Worm (Caenorhabditis elegans) whole organism, early embryonic: ENCODE measurements around the gene clec-150.

Source experiments
- B0310.2 ChIP-seq: sonication (generic microtip); optimal IDR thresholded peaks from 2 replicates; lab custom pipeline; 2016; ENCODE audit warnings: mild to moderate bottlenecking, missing genetic modification characterization, missing compliant biosample characterization
- F13C5.2 ChIP-seq: sonication (generic microtip); optimal IDR thresholded peaks from 2 replicates; lab custom pipeline; 2017; ENCODE audit warnings: mild to moderate bottlenecking, missing genetic modification characterization, inconsistent platforms, missing compliant biosample characterization
- aly-1 ChIP-seq: sonication (generic microtip); optimal IDR thresholded peaks from 2 replicates; lab custom pipeline; 2016; ENCODE audit warnings: missing genetic modification characterization, missing compliant biosample characterization
- ama-1 ChIP-seq: fragments of 150-350 bp; optimal IDR thresholded peaks from 2 replicates; lab custom pipeline; 2014
- ceh-13 ChIP-seq: fragments of 200-800 bp; sonication (Bioruptor generic); optimal IDR thresholded peaks from 2 replicates; lab custom pipeline; 2018; ENCODE audit warnings: mild to moderate bottlenecking, missing genetic modification characterization, missing compliant biosample characterization
- ceh-36 ChIP-seq: sonication (generic microtip); optimal IDR thresholded peaks from 2 replicates; lab custom pipeline; 2016; ENCODE audit warnings: missing genetic modification characterization, inconsistent platforms, missing compliant biosample characterization
- ets-7 ChIP-seq: sonication (generic microtip); optimal IDR thresholded peaks from 2 replicates; lab custom pipeline; 2016; ENCODE audit warnings: missing genotype, missing genetic modification characterization, missing compliant biosample characterization
- flt-1 ChIP-seq: fragments of 200-800 bp; sonication (Bioruptor generic); IDR thresholded peaks from 2 replicates; pipeline ENCODE4 v1.3.6; 2022; ENCODE audit warnings: missing genetic modification characterization, missing compliant biosample characterization
- hmbx-1 ChIP-seq: sonication (generic microtip); optimal IDR thresholded peaks from 2 replicates; lab custom pipeline; 2016; ENCODE audit warnings: mild to moderate bottlenecking, missing genetic modification characterization, missing compliant biosample characterization
- hmg-4 ChIP-seq: fragments of 200-800 bp; sonication (Bioruptor generic); optimal IDR thresholded peaks from 2 replicates; lab custom pipeline; 2018; ENCODE audit warnings: mild to moderate bottlenecking, missing genetic modification characterization, missing compliant biosample characterization
- hnd-1 ChIP-seq: sonication (generic microtip); optimal IDR thresholded peaks from 2 replicates; lab custom pipeline; 2016; ENCODE audit warnings: missing genetic modification characterization, missing compliant biosample characterization
- pes-1 ChIP-seq: fragments of 200-800 bp; sonication (Bioruptor generic); IDR thresholded peaks from 2 replicates; pipeline ENCODE4 v1.3.6; 2022; ENCODE audit warnings: missing genetic modification reagents, missing genetic modification characterization, missing compliant biosample characterization
- scrt-1 ChIP-seq: fragments of 200-800 bp; sonication (Bioruptor generic); IDR thresholded peaks from 2 replicates; pipeline ENCODE4 v1.3.6; 2022; ENCODE audit warnings: missing genetic modification characterization, missing compliant biosample characterization
- sea-1 ChIP-seq: fragments of 200-800 bp; sonication (Bioruptor generic); conservative IDR thresholded peaks from 2 replicates; pipeline ENCODE4 v1.3.6; 2022; ENCODE audit warnings: missing genetic modification characterization, missing compliant biosample characterization
- tbx-11 ChIP-seq: fragments of 200-800 bp; sonication (Bioruptor generic); IDR thresholded peaks from 2 replicates; pipeline ENCODE4 v1.3.6; 2022; ENCODE audit warnings: missing genetic modification characterization, missing compliant biosample characterization
- tbx-37 ChIP-seq: fragments of 200-800 bp; sonication (Bioruptor generic); conservative IDR thresholded peaks from 2 replicates; pipeline ENCODE4 v1.3.6; 2022; ENCODE audit warnings: missing genetic modification reagents, missing genetic modification characterization, missing compliant biosample characterization
- tra-4 ChIP-seq: sonication (generic microtip); optimal IDR thresholded peaks from 2 replicates; lab custom pipeline; 2017; ENCODE audit warnings: missing genetic modification characterization, missing compliant biosample characterization

The clec-150 gene

DNA sequence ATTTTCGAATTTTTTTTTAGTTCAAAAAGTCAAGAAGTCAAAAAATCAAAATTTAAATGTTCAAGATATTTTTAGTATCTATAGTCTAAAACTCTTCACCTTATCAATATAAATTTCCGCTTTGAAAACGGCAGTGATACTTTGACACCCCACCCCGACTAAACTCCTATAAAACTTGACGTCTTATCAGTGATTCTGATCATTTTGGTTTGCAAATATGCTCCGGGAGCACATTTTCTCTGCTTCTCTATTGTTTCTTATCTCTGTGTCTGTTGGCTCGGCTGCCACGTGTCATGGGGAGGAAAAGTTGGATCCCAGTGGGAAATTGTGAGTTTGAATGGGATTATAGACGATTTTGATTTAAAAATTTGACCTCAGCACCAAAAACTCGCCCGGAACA lies at the start of gene clec-150:
TSS of gene clec-150 (plus strand) at position 198 of the 400 bp plus-strand sequence.
- TF ChIP-seq ama-1 (lab: Kevin White, UChicago): no peak
- no peak for TF ChIP-seq pes-1 (GFP tag; lab: Robert Waterston, UW)
- no peak for TF ChIP-seq B0310.2 (tag; lab: Kevin White, UChicago)
- no peak for TF ChIP-seq hmbx-1
- no peak for TF ChIP-seq hnd-1 (tag; lab: Kevin White, UChicago)
- TF ChIP-seq F13C5.2: no peak
- TF ChIP-seq tra-4 (tag; lab: Kevin White, UChicago): no peak
- no peak for TF ChIP-seq hmg-4 (GFP tag; lab: Kevin White, UChicago)

DNA sequence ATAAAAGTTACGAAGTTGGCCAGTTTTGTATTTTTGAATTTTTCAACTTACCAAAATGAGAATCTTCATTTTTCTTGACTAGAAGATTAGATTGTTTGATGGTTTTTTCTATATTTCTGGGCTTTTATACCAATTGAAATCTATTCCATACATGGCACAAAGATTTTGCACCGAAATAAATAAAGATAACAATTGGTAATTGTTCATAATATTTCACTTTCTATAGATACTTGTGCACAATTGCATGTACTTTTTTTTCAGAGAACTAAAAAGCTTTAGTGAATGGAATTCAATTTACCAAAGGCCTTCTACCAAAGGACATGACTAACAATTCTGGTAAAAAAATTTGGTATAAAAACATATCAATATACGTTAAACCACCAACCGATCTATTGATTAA lies 48.0 kb upstream of the clec-150 start, which contains the start of the genes T12B5.15 and T12B5.14:
TSS of gene T12B5.15 (minus strand) at position 101 of the 400 bp plus-strand sequence.
TSS of gene T12B5.14 (plus strand) at position 321 of the 400 bp plus-strand sequence.
- no peak for TF ChIP-seq hmg-4 (GFP tag; lab: Kevin White, UChicago)
- TF ChIP-seq tbx-37 (GFP tag; lab: Robert Waterston, UW): no peak
- no peak for TF ChIP-seq tra-4 (tag; lab: Kevin White, UChicago)
- TF ChIP-seq ceh-36 (tag; lab: Kevin White, UChicago): no peak
- no peak for TF ChIP-seq ama-1 (lab: Kevin White, UChicago)
- TF ChIP-seq sea-1: no peak
- TF ChIP-seq hnd-1 (tag; lab: Kevin White, UChicago): no peak
- TF ChIP-seq scrt-1 (GFP tag; lab: Robert Waterston, UW): no peak
- TF ChIP-seq aly-1 (tag; lab: Kevin White, UChicago): no peak
- no peak for TF ChIP-seq flt-1
- TF ChIP-seq hmbx-1: no peak
- no peak for TF ChIP-seq F13C5.2
- TF ChIP-seq B0310.2 (tag; lab: Kevin White, UChicago): no peak
- no peak for TF ChIP-seq ets-7 (tag; lab: Kevin White, UChicago)

DNA sequence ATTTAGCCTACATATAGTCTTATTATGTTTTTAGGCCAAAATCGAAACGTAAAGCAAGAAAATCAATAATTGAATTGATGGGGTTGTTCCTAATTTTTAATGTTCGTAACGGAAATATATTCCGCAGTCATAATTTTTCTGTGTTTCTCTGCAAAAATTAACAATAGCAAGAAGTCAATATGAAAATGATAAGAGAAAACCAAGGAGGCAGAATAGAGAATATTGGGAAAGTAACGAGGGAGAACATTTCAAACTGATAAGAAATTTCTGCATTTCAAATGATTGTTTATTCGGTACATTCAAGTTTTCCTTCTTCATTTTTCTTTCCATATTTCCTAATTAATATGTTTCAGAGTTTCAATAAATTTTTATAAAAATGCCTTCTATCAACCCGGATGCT lies 46.5 kb upstream of the clec-150 start, which contains the start of gene fbxa-54:
TSS of gene fbxa-54 (plus strand) at position 354 of the 400 bp plus-strand sequence.
- TF ChIP-seq F13C5.2 (no peak), ets-7 (tag; lab: Kevin White, UChicago) (no peak), ceh-13 (GFP tag; lab: Kevin White, UChicago) (no peak), hmbx-1 (no peak), B0310.2 (tag; lab: Kevin White, UChicago) (no peak), flt-1 (no peak), tbx-37 (GFP tag; lab: Robert Waterston, UW) (no peak), pes-1 (GFP tag; lab: Robert Waterston, UW) (no peak), aly-1 (tag; lab: Kevin White, UChicago) (no peak), ama-1 (lab: Kevin White, UChicago) (no peak), sea-1 (no peak), scrt-1 (GFP tag; lab: Robert Waterston, UW) (no peak)

DNA sequence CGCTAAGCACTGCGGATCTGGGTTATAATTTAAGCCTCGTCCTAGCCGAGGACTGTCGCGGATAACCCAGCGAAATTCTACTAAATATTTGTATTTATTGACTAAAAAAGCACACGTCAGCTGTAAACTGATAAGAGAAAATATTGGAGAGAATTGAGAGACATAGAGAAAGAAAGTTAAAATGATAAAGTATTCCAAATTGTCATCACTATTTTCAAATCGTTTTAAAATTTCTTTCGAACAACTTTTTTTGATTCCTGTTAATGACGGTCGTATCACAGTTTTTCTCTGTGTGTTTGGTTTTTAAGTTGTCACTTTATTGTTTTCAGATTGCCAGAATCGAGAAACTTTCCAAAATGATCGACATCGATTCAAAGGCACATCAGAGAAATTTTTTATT lies 40.6 kb upstream of the clec-150 start, which contains the start of gene fbxa-51:
TSS of gene fbxa-51 (plus strand) at position 322 of the 400 bp plus-strand sequence.
- TF ChIP-seq tbx-11 (GFP tag; lab: Robert Waterston, UW) (no peak), flt-1 (no peak), ceh-36 (tag; lab: Kevin White, UChicago) (no peak), B0310.2 (tag; lab: Kevin White, UChicago) (no peak), aly-1 (tag; lab: Kevin White, UChicago) (no peak), ama-1 (lab: Kevin White, UChicago) (no peak)

DNA sequence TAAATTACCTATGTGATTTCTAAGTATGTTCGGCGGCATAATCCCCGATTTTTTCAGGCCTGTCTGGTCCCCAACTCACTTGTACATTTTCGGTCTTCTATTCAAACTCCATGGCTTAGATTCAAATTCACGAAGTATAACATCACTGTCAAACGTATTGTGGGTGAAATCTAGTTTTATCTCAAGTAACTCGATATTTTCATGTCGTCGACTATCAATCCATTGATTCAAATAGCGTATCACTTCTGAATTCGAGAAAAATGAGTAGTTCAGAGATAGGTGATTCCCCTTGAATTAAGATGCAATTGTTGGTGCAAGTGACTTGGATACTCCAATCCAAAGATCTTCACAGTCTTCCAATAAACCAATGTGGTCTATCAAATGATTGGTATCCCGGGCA lies 37.9 kb upstream of the clec-150 start:
- TF ChIP-seq tbx-11 (GFP tag; lab: Robert Waterston, UW): no peak
- TF ChIP-seq B0310.2 (tag; lab: Kevin White, UChicago): no peak
- TF ChIP-seq pes-1 (GFP tag; lab: Robert Waterston, UW): no peak
- TF ChIP-seq ets-7 (tag; lab: Kevin White, UChicago): no peak
- TF ChIP-seq aly-1 (tag; lab: Kevin White, UChicago): no peak
- TF ChIP-seq ceh-13 (GFP tag; lab: Kevin White, UChicago): no peak
- TF ChIP-seq tbx-37 (GFP tag; lab: Robert Waterston, UW): no peak
- TF ChIP-seq ceh-36 (tag; lab: Kevin White, UChicago): no peak
- TF ChIP-seq hmbx-1: no peak
- no peak for TF ChIP-seq tra-4 (tag; lab: Kevin White, UChicago)
- TF ChIP-seq hnd-1 (tag; lab: Kevin White, UChicago): no peak

ce11 chrIII:966259-966658 lies 36.2 kb upstream of the clec-150 start:
- TF ChIP-seq F13C5.2: no peak
- no peak for TF ChIP-seq flt-1
- no peak for TF ChIP-seq hnd-1 (tag; lab: Kevin White, UChicago)

DNA sequence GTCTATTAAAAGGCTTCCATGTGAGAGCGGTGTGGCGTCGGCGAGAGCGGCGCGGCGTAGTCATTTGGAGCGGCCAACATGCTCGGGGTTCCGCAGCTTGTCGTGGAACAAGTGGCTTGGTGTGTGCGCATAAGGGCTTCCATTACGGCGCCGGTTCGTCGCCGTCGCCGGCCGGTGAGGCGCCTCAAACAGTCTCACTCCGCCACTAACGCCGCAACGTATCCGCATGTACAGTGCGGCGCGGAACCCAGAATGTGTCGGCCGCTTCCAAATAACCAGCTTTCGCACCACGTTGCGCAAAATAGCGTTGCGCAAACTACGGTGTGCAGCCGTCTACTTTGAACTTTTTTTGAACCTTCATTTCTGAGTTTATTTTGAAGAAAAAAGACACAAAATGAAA lies 31.6 kb upstream of the clec-150 start:
- TF ChIP-seq B0310.2 (tag; lab: Kevin White, UChicago): no peak
- no peak for TF ChIP-seq F13C5.2
- no peak for TF ChIP-seq sea-1
- no peak for TF ChIP-seq tra-4 (tag; lab: Kevin White, UChicago)
- no peak for TF ChIP-seq scrt-1 (GFP tag; lab: Robert Waterston, UW)
- TF ChIP-seq ceh-36 (tag; lab: Kevin White, UChicago): no peak
- no peak for TF ChIP-seq flt-1
- no peak for TF ChIP-seq ets-7 (tag; lab: Kevin White, UChicago)
- no peak for TF ChIP-seq hmg-4 (GFP tag; lab: Kevin White, UChicago)

DNA sequence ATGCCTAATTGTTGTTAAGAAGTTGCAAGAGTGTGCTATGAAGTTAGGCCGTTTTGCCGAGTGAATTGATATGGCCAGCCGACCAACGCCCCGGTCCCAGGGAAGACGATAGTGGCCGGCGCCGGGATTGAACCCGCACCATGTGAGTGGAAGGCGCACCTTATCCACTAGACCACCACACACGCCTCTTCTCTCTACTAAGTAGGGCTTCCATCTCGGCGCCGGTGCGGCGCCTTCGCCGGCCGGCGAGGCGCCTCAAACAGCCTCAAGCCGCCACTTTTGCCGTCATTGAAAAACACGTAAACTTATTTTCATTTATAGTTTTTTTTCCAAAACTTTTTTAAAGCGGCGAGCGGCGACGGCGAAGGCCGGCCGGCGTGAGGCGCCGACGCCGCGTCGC lies 23.6 kb upstream of the clec-150 start:
- TF ChIP-seq hmg-4 (GFP tag; lab: Kevin White, UChicago) (no peak), ets-7 (tag; lab: Kevin White, UChicago) (no peak)
